Worm (Caenorhabditis elegans): ENCODE measurements around the gene npr-25.

Gene npr-25

DNA sequence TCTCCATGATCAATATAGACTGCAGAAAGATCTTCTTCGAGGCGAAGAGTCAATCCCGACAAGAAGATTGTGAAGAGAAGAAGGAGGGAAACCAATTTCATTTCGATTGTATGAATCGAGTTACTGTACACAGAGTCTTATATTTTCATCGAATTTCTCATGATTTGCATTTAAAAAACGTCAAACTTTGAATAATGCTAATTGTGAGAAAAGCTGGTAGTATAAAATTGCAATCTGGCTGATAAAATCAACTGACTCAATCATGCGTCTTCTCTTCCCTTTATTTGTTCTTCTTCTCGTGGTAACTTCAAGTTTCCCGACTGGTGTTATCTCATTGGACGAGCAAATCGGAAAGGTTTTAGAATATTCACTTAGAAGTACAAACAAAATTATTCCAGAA, 37.6 kb upstream of the npr-25 start, which contains the start of the genes K03B8.11 and K03B8.14:
Gene K03B8.11 (minus strand): TSS at position 101 of the 400 bp plus-strand sequence.
Gene K03B8.14 (plus strand): TSS at position 110 of the 400 bp plus-strand sequence.
- TF ChIP-seq unc-62 (GFP tag; optimal IDR thresholded peaks at IDR 0.05): no peak

DNA sequence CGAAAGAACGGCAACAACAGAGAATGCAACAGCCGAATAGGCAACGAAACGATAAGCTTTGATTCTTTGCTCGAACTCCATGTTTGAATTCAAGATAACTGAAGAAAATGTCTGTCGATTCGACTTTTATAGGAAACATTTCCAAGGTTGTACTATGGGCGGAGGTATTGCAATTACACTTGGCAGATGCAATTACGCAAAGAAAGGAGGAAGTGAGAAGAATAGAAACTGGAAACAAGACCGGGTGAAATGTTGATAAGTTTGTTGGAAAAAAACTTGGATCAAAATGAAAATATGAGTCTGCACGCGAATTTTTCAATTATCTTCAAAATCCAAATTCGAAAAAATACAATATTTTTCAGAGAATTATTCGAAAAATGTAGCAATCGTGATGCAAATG, 37.0 kb upstream of the npr-25 start, which contains the start of gene col-155:
Gene col-155 (minus strand): TSS at position 101 of the 400 bp plus-strand sequence.
- TF ChIP-seq ceh-43 (GFP tag; optimal IDR thresholded peaks at IDR 0.05) (no peak), tbx-8 (GFP tag; optimal IDR thresholded peaks at IDR 0.05) (no peak), ces-1 (GFP tag; optimal IDR thresholded peaks at IDR 0.05) (no peak), mep-1 (tag; optimal IDR thresholded peaks at IDR 0.05) (no peak), hlh-1 (tag; optimal IDR thresholded peaks at IDR 0.05) (no peak), pha-4 (tag; optimal IDR thresholded peaks at IDR 0.05) (no peak), blmp-1 (tag; optimal IDR thresholded peaks at IDR 0.05) (no peak), lsy-2 (tag; optimal IDR thresholded peaks at IDR 0.05) (no peak), lin-32 (GFP tag; optimal IDR thresholded peaks at IDR 0.05) (no peak), sem-2 (GFP tag; optimal IDR thresholded peaks at IDR 0.05) (no peak), cnd-1 (tag; optimal IDR thresholded peaks at IDR 0.05) (no peak), ztf-11 (tag; optimal IDR thresholded peaks at IDR 0.05) (no peak), nhr-237 (tag; optimal IDR thresholded peaks at IDR 0.05) (no peak), drap-1 (GFP tag; optimal IDR thresholded peaks at IDR 0.05) (no peak)

DNA sequence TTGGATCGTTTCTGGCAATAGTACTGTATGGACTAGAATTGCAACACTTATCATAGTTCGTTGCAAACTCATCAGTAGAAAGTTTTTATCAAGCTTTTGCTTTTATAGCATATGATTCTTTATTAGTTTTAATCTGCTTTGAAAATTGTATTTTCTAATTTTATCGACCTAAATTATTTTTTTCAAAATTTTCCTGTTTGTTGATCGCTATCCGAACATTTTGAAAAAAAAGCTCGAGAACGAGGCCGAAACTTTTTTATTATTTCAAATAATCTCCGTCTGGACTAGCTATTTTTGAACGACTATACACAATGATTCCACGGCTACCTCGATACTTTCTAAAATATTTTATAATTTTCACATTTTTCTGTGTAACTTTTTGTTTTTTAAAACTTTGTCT, 33.6 kb upstream of the npr-25 start, which contains the start of gene F55C10.4:
Gene F55C10.4 (plus strand): TSS at position 301 of the 400 bp plus-strand sequence.
- TF ChIP-seq mls-2 (tag; optimal IDR thresholded peaks at IDR 0.05) (no peak), hlh-1 (tag; optimal IDR thresholded peaks at IDR 0.05) (no peak), mep-1 (tag; optimal IDR thresholded peaks at IDR 0.05) (no peak), elt-3 (tag; optimal IDR thresholded peaks at IDR 0.05) (no peak), tbx-8 (GFP tag; optimal IDR thresholded peaks at IDR 0.05) (no peak), drap-1 (GFP tag; optimal IDR thresholded peaks at IDR 0.05) (no peak), unc-39 (tag; optimal IDR thresholded peaks at IDR 0.05) (no peak), nhr-12 (tag; optimal IDR thresholded peaks at IDR 0.05) (no peak), nhr-28 (tag; optimal IDR thresholded peaks at IDR 0.05) (no peak), nhr-76 (tag; optimal IDR thresholded peaks at IDR 0.05) (no peak), zip-8 (tag; optimal IDR thresholded peaks at IDR 0.05) (no peak), flh-1 (GFP tag; optimal IDR thresholded peaks at IDR 0.05) (no peak), pha-4 (tag; optimal IDR thresholded peaks at IDR 0.05) (no peak), nhr-2 (tag; optimal IDR thresholded peaks at IDR 0.05) (no peak), lin-13 (tag; optimal IDR thresholded peaks at IDR 0.05) (no peak), ham-2 (GFP tag; optimal IDR thresholded peaks at IDR 0.05) (no peak), mab-5 (tag; optimal IDR thresholded peaks at IDR 0.05) (no peak), ceh-83 (GFP tag; optimal IDR thresholded peaks at IDR 0.05) (no peak)

DNA sequence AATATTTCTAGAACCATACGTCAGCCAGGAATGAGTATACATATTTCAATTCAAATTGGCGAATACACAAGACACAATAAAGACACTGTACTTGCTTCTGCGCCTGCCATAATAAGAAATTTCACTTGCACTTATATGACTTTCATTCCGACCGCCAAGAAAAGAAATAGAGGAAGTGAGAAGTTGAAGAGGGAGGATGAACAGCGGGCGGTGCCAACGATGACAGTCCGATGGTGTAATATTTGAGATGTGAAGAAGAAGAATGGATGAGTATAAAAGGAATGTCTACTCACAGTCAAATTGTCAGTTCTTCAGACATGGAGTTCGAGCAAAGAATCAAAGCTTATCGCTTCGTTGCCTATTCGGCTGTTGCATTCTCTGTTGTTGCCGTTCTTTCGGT, 32.3 kb upstream of the npr-25 start, which contains the start of gene col-154:
Gene col-154 (plus strand): TSS at position 301 of the 400 bp plus-strand sequence.
- TF ChIP-seq nhr-76 (tag; optimal IDR thresholded peaks at IDR 0.05) (no peak), snpc-4 (tag; optimal IDR thresholded peaks at IDR 0.05) (no peak), ces-1 (GFP tag; optimal IDR thresholded peaks at IDR 0.05) (no peak), tbx-8 (GFP tag; optimal IDR thresholded peaks at IDR 0.05) (no peak), ceh-39 (tag; optimal IDR thresholded peaks at IDR 0.05) (no peak), cnd-1 (tag; optimal IDR thresholded peaks at IDR 0.05) (no peak), mls-2 (tag; optimal IDR thresholded peaks at IDR 0.05) (no peak), flh-1 (GFP tag; optimal IDR thresholded peaks at IDR 0.05) (no peak), pha-4 (tag; optimal IDR thresholded peaks at IDR 0.05) (no peak)

DNA sequence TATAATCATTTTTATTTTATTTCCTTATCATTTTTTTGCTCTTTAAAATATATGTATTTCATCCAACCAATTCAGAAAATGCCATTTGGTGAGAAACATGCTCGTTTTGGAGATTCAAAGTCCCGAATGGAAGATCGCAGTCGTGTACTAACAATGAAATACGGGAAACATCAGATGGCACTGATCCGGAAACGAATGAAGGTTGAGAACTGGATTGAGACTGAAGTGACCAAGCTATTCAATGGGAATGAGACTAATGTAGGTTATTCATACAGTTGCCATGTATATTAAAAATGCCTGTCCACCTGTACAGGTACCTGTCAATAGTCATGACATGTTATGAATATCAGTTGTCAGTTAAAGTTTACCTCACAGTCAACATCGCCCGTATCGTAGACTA, 30.2 kb upstream of the npr-25 start, which contains the start of gene F55C10.5:
Gene F55C10.5 (plus strand): TSS at position 74 of the 400 bp plus-strand sequence.
- no peak for TF ChIP-seq nhr-2 (tag; optimal IDR thresholded peaks at IDR 0.05)
- TF ChIP-seq nhr-12 (tag; optimal IDR thresholded peaks at IDR 0.05): no peak
- TF ChIP-seq unc-39 (tag; optimal IDR thresholded peaks at IDR 0.05): no peak
- no peak for TF ChIP-seq nhr-237 (tag; optimal IDR thresholded peaks at IDR 0.05)
- TF ChIP-seq hlh-1 (tag; optimal IDR thresholded peaks at IDR 0.05): no peak
- no peak for TF ChIP-seq ceh-39 (tag; optimal IDR thresholded peaks at IDR 0.05)
- TF ChIP-seq flh-1 (GFP tag; optimal IDR thresholded peaks at IDR 0.05): no peak
- TF ChIP-seq sptf-1 (tag; optimal IDR thresholded peaks at IDR 0.05): no peak
- no peak for TF ChIP-seq ceh-43 (GFP tag; optimal IDR thresholded peaks at IDR 0.05)
- no peak for TF ChIP-seq mep-1 (tag; optimal IDR thresholded peaks at IDR 0.05)
- TF ChIP-seq lin-13 (tag; optimal IDR thresholded peaks at IDR 0.05): no peak
- no peak for TF ChIP-seq elt-3 (tag; optimal IDR thresholded peaks at IDR 0.05)
- TF ChIP-seq ztf-11 (tag; optimal IDR thresholded peaks at IDR 0.05): no peak
